Fruit fly (Drosophila melanogaster) S2 (cell line): ENCODE data around the gene fne.

ENCODE experiments used
- CG8478 ChIP-seq: fragments of >200 bp; optimal IDR thresholded peaks from 2 replicates; lab custom pipeline; 2018
- CTCF ChIP-seq, 2 experiments: fragments of >200 bp; optimal IDR thresholded peaks; 2 replicates each; lab custom pipeline; 2018

DNA sequence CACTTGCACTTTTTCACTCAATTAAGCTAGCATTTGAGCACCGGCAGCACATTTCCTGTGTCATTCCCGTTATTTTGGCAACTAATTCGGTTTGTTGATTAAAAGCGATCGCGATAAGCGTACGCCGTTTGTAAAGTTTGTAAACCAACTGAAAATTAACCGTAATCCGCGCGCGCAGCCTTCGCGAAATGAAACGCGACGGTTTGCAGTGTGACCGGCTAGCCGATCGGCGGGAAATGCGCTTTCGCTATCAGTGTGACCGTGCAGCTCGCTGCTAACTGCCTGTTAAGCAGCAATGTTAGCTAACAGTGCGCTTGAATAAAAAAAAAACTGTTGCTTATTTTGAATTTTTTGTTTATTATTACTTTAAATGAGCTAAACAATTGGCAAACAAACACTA is 20.1 kb upstream of the fne start, which contains the start of gene Pde9:
- TF ChIP-seq CG8478 (lab: Kevin White, UChicago) (no peak), CTCF (optimal IDR thresholded peaks at IDR 0.05; lab: Kevin White, UChicago) (no peak)
